Worm (Caenorhabditis elegans) whole organism, L3 larva: Measurements from ENCODE around the gene lgc-1.

Experiments used
- ZK546.5 ChIP-seq: sonication (generic microtip); optimal IDR thresholded peaks from 2 replicates; lab custom pipeline; 2017; ENCODE audit warnings: missing biosample characterization, missing genetic modification characterization
- aly-2 ChIP-seq: fragments of 150-350 bp; optimal IDR thresholded peaks from 2 replicates; lab custom pipeline; 2014; ENCODE audit warnings: missing biosample characterization, missing genetic modification characterization
- daf-12 ChIP-seq: fragments of 150-350 bp; optimal IDR thresholded peaks from 2 replicates; lab custom pipeline; 2014; ENCODE audit warnings: missing biosample characterization, missing genetic modification reagents, missing genetic modification characterization
- egl-27 ChIP-seq: sonication (generic microtip); optimal IDR thresholded peaks from 4 replicates; lab custom pipeline; 2017; ENCODE audit warnings: missing biosample characterization, missing genetic modification reagents, missing genetic modification characterization
- lin-15B ChIP-seq: fragments of 150-350 bp; optimal IDR thresholded peaks from 2 replicates; lab custom pipeline; 2014; ENCODE audit warnings: missing biosample characterization, missing genetic modification characterization
- nhr-12 ChIP-seq: fragments of 150-350 bp; optimal IDR thresholded peaks from 2 replicates; lab custom pipeline; 2014; ENCODE audit warnings: missing biosample characterization, missing genetic modification characterization
- nhr-77 ChIP-seq: fragments of 150-350 bp; optimal IDR thresholded peaks from 2 replicates; lab custom pipeline; 2014; ENCODE audit warnings: missing biosample characterization, missing genetic modification characterization

DNA sequence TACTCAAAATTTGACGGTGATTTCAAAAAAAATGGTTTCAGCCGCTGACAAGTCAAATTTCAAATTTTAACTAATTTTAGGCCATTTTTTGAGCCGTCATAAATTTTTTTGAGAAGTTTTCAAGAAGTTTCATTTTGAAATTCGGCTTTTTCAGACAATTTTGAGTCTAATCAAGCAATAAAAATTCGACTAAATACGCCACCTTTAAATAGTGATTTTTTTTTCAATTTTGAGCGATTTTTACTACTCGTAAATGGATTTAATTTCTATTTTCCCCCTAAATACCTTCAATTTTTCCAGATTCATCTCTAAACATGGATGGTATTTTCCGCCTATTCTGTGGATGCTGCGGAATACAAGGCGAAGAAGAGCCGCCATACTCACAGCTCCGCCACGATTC lies 9.4 kb downstream of the lgc-1 start, which contains the start of gene Y45G5AL.1:
- TF ChIP-seq nhr-77 (tag; lab: Kevin White, UChicago), result no peak
- TF ChIP-seq nhr-12 (tag; lab: Kevin White, UChicago), result no peak
- TF ChIP-seq lin-15B (tag; lab: Kevin White, UChicago), result no peak
- no peak for TF ChIP-seq aly-2 (tag; lab: Kevin White, UChicago)
- no peak for TF ChIP-seq daf-12 (tag; lab: Kevin White, UChicago)
- no peak for TF ChIP-seq ZK546.5 (tag; lab: Kevin White, UChicago)
- TF ChIP-seq egl-27, result no peak
